Fruit fly (Drosophila melanogaster): ENCODE data around the gene dsx.

DNA sequence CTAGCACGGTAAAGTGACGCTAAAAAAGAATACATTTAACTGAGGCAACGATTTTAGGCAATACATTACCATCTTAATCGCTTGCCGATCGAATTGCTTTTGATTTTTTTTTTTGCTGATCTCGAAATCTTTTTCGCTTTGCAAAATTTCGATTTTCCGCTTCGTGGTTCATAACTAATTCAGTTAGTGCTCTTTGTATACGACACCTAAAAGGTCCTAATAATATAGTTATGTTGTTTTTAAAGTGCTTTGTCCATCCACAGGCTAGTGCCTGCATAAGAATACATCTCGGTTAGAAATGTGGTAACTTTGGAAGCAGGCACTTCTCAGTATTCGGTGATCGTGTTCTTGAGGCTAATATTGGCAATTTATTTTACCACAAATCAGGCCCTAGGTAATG lies 13.0 kb upstream of the dsx start, which contains the start of gene Sfp84E:
- TF ChIP-seq ttk (optimal IDR thresholded peaks at IDR 0.05) (no peak), Sin3A (optimal IDR thresholded peaks at IDR 0.05) (no peak), psq (optimal IDR thresholded peaks at IDR 0.05) (no peak), insv (optimal IDR thresholded peaks at IDR 0.05) (no peak), h (optimal IDR thresholded peaks at IDR 0.05) (no peak), Myc (optimal IDR thresholded peaks at IDR 0.05) (no peak)
